Worm (Caenorhabditis elegans): ENCODE measurements around the gene lurp-3.

ce11 chrV:13432364-13432763, 23.2 kb upstream of the lurp-3 start, which contains the start of gene srd-17:
- no peak for TF ChIP-seq unc-62 (GFP tag; optimal IDR thresholded peaks at IDR 0.05)
- no peak for TF ChIP-seq ceh-27 (GFP tag; optimal IDR thresholded peaks at IDR 0.05)
- no peak for TF ChIP-seq bed-1 (GFP tag; IDR thresholded peaks at IDR 0.05)
- no peak for TF ChIP-seq dpl-1 (GFP tag; optimal IDR thresholded peaks at IDR 0.05)
- no peak for TF ChIP-seq nfya-2 (GFP tag; IDR thresholded peaks at IDR 0.05)
- TF ChIP-seq Y56A3A.18 (GFP tag; IDR thresholded peaks at IDR 0.05), result no peak
- TF ChIP-seq pha-4 (tag; optimal IDR thresholded peaks at IDR 0.05), result no peak
- TF ChIP-seq nhr-179 (tag; optimal IDR thresholded peaks at IDR 0.05), result no peak
- TF ChIP-seq nfyb-1 (GFP tag; IDR thresholded peaks at IDR 0.05), result no peak
